Worm (Caenorhabditis elegans) whole organism, midembryonic: ENCODE data around the gene F20B6.5.

ENCODE experiments used
- T22C8.4 ChIP-seq: fragments of 200-800 bp; sonication (Bioruptor generic); IDR thresholded peaks from 2 replicates; pipeline ENCODE4 v1.3.6; 2022; ENCODE audit warnings: missing genetic modification characterization, missing compliant biosample characterization
- flt-1 ChIP-seq: fragments of 200-800 bp; sonication (Bioruptor generic); IDR thresholded peaks from 2 replicates; pipeline ENCODE4 v1.3.6; 2022; ENCODE audit warnings: missing genetic modification characterization, missing compliant biosample characterization
- klf-2 ChIP-seq: fragments of 200-800 bp; sonication (Bioruptor generic); conservative IDR thresholded peaks from 2 replicates; pipeline ENCODE4 v1.3.6; 2022; ENCODE audit warnings: missing genetic modification reagents, missing genetic modification characterization, missing compliant biosample characterization
- ztf-23 ChIP-seq: fragments of 200-800 bp; sonication (Bioruptor generic); IDR thresholded peaks from 2 replicates; pipeline ENCODE4 v1.3.6; 2022; ENCODE audit warnings: missing genetic modification reagents, missing genetic modification characterization, missing compliant biosample characterization

DNA sequence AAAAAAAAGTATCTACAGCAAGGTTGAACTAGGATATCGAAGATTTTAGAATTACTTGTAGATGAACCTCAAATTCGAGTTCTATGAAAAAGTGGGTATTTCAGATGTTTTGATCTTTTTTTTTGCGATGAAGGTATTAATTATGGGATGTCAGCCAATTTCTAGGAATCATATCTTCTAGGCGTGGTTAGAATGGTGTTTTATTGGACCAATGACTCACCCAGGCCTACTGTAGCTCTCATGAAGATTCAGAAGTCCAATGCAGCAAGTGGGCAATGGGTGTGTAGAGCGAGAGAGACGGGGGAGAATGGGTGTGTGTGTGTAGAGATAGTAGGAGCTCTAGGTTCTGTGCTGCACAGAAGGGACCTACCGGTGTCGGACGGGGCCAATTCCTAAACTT lies 22.5 kb upstream of the F20B6.5 start:
- TF ChIP-seq flt-1 (GFP tag; lab: Robert Waterston, UW) (0 out of 2 replicates have a peak, but pooled peaks have one; percentile 17), ztf-23 (GFP tag; lab: Robert Waterston, UW) (0 out of 2 replicates have a peak, but pooled peaks have one; percentile 26), T22C8.4 (GFP tag; lab: Robert Waterston, UW) (no peak), klf-2 (GFP tag; lab: Robert Waterston, UW) (no peak)
